Fruit fly (Drosophila melanogaster) whole organism, prepupa: ENCODE measurements around the gene CG9449.

Source experiments
- CG3032 ChIP-seq: fragments of 200-800 bp; optimal IDR thresholded peaks from 2 replicates; lab custom pipeline; 2019; ENCODE audit warnings: missing biosample characterization, mild to moderate bottlenecking, missing genetic modification characterization, moderate library complexity
- CG31627 ChIP-seq: fragments of 200-800 bp; sonication (Bioruptor generic); optimal IDR thresholded peaks from 3 replicates; lab custom pipeline; 2016; ENCODE audit warnings: missing biosample characterization, missing genetic modification characterization
- CG8319 ChIP-seq: fragments of 200-800 bp; sonication (Bioruptor generic); optimal IDR thresholded peaks from 3 replicates; lab custom pipeline; 2016; ENCODE audit warnings: missing biosample characterization, missing genetic modification characterization
- CG8632 ChIP-seq: fragments of 200-800 bp; sonication (Bioruptor generic); optimal IDR thresholded peaks from 3 replicates; lab custom pipeline; 2016; ENCODE audit warnings: missing biosample characterization, missing genetic modification characterization
- Ets21C ChIP-seq: fragments of 200-800 bp; sonication (Bioruptor generic); optimal IDR thresholded peaks from 3 replicates; lab custom pipeline; 2016; ENCODE audit warnings: missing biosample characterization, missing genetic modification characterization
- Hr4 ChIP-seq: fragments of 200-800 bp; sonication (Bioruptor generic); optimal IDR thresholded peaks from 3 replicates; lab custom pipeline; 2016; ENCODE audit warnings: missing biosample characterization, missing genetic modification characterization
- Met ChIP-seq: fragments of 200-800 bp; sonication (Bioruptor generic); optimal IDR thresholded peaks from 3 replicates; lab custom pipeline; 2016; ENCODE audit warnings: missing biosample characterization, missing genetic modification characterization
- Smox ChIP-seq: fragments of 200-800 bp; sonication (Bioruptor generic); optimal IDR thresholded peaks from 3 replicates; lab custom pipeline; 2016; ENCODE audit warnings: missing biosample characterization, missing genetic modification characterization
- Sox14 ChIP-seq: fragments of 200-800 bp; sonication (Bioruptor generic); optimal IDR thresholded peaks from 3 replicates; lab custom pipeline; 2016; ENCODE audit warnings: missing biosample characterization, missing genetic modification characterization
- achi ChIP-seq: fragments of 200-800 bp; sonication (Bioruptor generic); optimal IDR thresholded peaks from 3 replicates; lab custom pipeline; 2016; ENCODE audit warnings: missing biosample characterization, missing genetic modification characterization
- esn ChIP-seq: fragments of 200-800 bp; sonication (Bioruptor generic); optimal IDR thresholded peaks from 2 replicates; lab custom pipeline; 2016; ENCODE audit warnings: missing biosample characterization, mild to moderate bottlenecking, missing genetic modification characterization, moderate library complexity
- fd59A ChIP-seq: fragments of 200-800 bp; sonication (Bioruptor generic); optimal IDR thresholded peaks from 2 replicates; lab custom pipeline; 2017; ENCODE audit warnings: missing biosample characterization, mild to moderate bottlenecking, missing genetic modification characterization, missing genetic modification reagents
- spab ChIP-seq: fragments of 200-800 bp; sonication (Bioruptor generic); optimal IDR thresholded peaks from 2 replicates; lab custom pipeline; 2017; ENCODE audit warnings: missing biosample characterization, mild to moderate bottlenecking, missing genetic modification characterization, missing genetic modification reagents
- topi ChIP-seq: fragments of 200-800 bp; sonication (Bioruptor generic); optimal IDR thresholded peaks from 3 replicates; lab custom pipeline; 2016; ENCODE audit warnings: missing biosample characterization, missing genetic modification characterization

The CG9449 gene

DNA sequence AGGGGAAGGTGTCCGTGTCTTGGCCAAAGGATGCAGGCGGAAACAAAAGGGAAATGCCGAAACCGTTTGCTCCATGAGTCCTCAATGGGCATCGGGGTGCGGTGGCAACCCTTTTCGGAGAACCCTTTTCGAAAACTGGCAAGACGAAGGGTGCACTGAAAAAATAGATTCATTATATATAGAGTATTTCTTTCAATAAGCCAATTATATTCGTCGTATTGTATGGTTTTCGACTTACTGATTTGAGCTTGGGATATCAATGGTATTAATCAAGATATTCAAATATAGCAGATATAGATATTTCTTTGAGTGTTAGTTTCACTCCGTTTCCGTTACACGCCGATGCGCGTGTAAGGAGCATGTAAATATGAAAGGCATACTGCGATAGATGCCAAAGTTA, 55.3 kb downstream of the CG9449 start (continued):
- TF ChIP-seq esn (no peak), Met (GFP tag; lab: Kevin White, UChicago) (no peak), fd59A (GFP tag; lab: Kevin White, UChicago) (no peak), Sox14 (GFP tag; lab: Kevin White, UChicago) (no peak), CG8319 (GFP tag; lab: Kevin White, UChicago) (no peak), spab (peak; percentile 11), CG31627 (GFP tag; lab: Kevin White, UChicago) (no peak), achi (GFP tag; lab: Kevin White, UChicago) (peak; percentile 13), Smox (GFP tag; lab: Kevin White, UChicago) (no peak), CG8632 (GFP tag; lab: Kevin White, UChicago) (peak; percentile 11), Hr4 (GFP tag; lab: Kevin White, UChicago) (no peak), topi (GFP tag; lab: Kevin White, UChicago) (peak; percentile 23), CG3032 (tag; lab: Kevin White, UChicago) (no peak), Ets21C (GFP tag; lab: Kevin White, UChicago) (no peak)
- TF ChIP-seq, all 60 proteins: peak for 16
